Worm (Caenorhabditis elegans) whole organism, L3 larva: Measurements from ENCODE around the gene bli-2.
"Not testable (repeated sequence)": the region's sequence is repeated elsewhere in the genome, so short reads cannot be mapped to it uniquely, and the experiment has no call there.

Experiments used
- R02D3.7 ChIP-seq: fragments of 150-350 bp; optimal IDR thresholded peaks from 2 replicates; lab custom pipeline; 2014; ENCODE audit warnings: missing biosample characterization, missing genetic modification characterization
- ceh-82 ChIP-seq: fragments of 150-350 bp; optimal IDR thresholded peaks from 2 replicates; lab custom pipeline; 2014; ENCODE audit warnings: missing biosample characterization, missing genetic modification characterization
- egl-27 ChIP-seq: sonication (generic microtip); optimal IDR thresholded peaks from 4 replicates; lab custom pipeline; 2017; ENCODE audit warnings: missing biosample characterization, missing genetic modification reagents, missing genetic modification characterization
- elt-3 ChIP-seq, 3 experiments: fragments of 150-350 bp in 1 of 3; sonication (generic microtip) in 2 of 3; optimal IDR thresholded peaks; 2 replicates in 2 of 3; 4 replicates in 1 of 3; lab custom pipeline; 2014 to 2017; ENCODE audit warnings: missing biosample characterization in 3 of 3, missing genetic modification characterization in 3 of 3
- fkh-10 ChIP-seq: sonication (generic microtip); optimal IDR thresholded peaks from 2 replicates; lab custom pipeline; 2017; ENCODE audit warnings: missing biosample characterization, missing genetic modification reagents, missing genetic modification characterization
- lin-15B ChIP-seq: fragments of 150-350 bp; optimal IDR thresholded peaks from 2 replicates; lab custom pipeline; 2014; ENCODE audit warnings: missing biosample characterization, missing genetic modification characterization
- lin-39 ChIP-seq: fragments of 150-350 bp; optimal IDR thresholded peaks from 2 replicates; lab custom pipeline; 2018; ENCODE audit warnings: missing biosample characterization, missing genetic modification reagents, missing genetic modification characterization
- nhr-28 ChIP-seq: fragments of 150-350 bp; optimal IDR thresholded peaks from 2 replicates; lab custom pipeline; 2014; ENCODE audit warnings: missing biosample characterization, missing genetic modification characterization
- nhr-77 ChIP-seq: fragments of 150-350 bp; optimal IDR thresholded peaks from 2 replicates; lab custom pipeline; 2014; ENCODE audit warnings: missing biosample characterization, missing genetic modification characterization
- pha-4 ChIP-seq: fragments of 150-350 bp; optimal IDR thresholded peaks from 2 replicates; lab custom pipeline; 2014; ENCODE audit warnings: missing biosample characterization, missing genetic modification reagents, missing genetic modification characterization
- pqm-1 ChIP-seq: fragments of 150-350 bp; optimal IDR thresholded peaks from 2 replicates; lab custom pipeline; 2017; ENCODE audit warnings: missing biosample characterization, missing genetic modification characterization, inconsistent platforms
- sea-2 ChIP-seq: fragments of 150-350 bp; sonication (generic microtip); optimal IDR thresholded peaks from 4 replicates; lab custom pipeline; 2014; ENCODE audit warnings: missing biosample characterization, missing genetic modification reagents, missing genetic modification characterization
- unc-62 ChIP-seq: fragments of 150-350 bp; sonication (generic microtip); optimal IDR thresholded peaks from 4 replicates; lab custom pipeline; 2014; ENCODE audit warnings: missing biosample characterization, missing genetic modification reagents, missing genetic modification characterization

DNA sequence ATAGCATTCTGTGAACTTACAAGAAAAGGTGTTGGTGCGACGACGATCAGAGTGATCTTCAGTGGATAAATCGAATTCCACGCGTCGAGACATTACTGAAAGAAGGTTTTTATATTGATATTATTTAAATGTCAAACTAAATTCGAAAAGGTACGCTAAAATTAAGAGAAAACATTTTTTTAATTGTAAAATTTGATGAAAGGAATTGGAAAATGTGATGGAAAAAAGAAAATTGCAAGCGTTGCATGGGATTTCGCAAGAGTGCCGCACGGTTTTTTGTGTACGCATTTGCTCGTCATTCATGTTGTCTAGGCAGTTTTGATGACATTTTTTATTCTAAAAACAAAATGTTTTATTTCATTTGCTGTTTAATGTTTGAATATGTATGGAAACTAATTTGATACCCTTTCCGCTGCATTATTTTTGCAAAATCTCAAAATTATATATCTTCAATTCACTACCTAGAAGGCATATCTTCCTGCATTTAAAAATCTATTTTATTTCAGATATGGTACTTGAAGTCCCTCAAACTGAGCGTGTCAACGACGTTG lies 21.3 kb downstream of the bli-2 start, which contains the start of the genes F59E12.6 and npl-4.1:
- not testable (repeated sequence) for TF ChIP-seq egl-27; sea-2; elt-3 (tag; optimal IDR thresholded peaks at IDR 0.05; lab: Kevin White, UChicago); nhr-28; pha-4; unc-62 (GFP tag; lab: Kevin White, UChicago); R02D3.7 (tag; lab: Kevin White, UChicago); lin-15B (tag; lab: Kevin White, UChicago); nhr-77; fkh-10; pqm-1 (tag; lab: Kevin White, UChicago); lin-39 (tag; lab: Kevin White, UChicago); ceh-82 (tag; lab: Kevin White, UChicago)
